Worm (Caenorhabditis elegans): ENCODE results near the gene acr-18.

The acr-18 gene

ce11 chrV:15590183-15590667 is 31.3 kb upstream of the acr-18 start, which contains the start of gene F28F8.7 (continued):
- peak; percentile 85 for TF ChIP-seq ceh-20 (GFP tag; IDR thresholded peaks at IDR 0.05)
- TF ChIP-seq nhr-42 (GFP tag; IDR thresholded peaks at IDR 0.05): peak; percentile 94
- peak; percentile 82 for TF ChIP-seq mdt-29 (GFP tag; IDR thresholded peaks at IDR 0.05)
- TF ChIP-seq nhr-48 (tag; optimal IDR thresholded peaks at IDR 0.05): peak; percentile 47
- TF ChIP-seq dve-1 (tag; optimal IDR thresholded peaks at IDR 0.05; ENCODE audit: insufficient read depth): peak; percentile 74
- TF ChIP-seq php-3 (GFP tag; IDR thresholded peaks at IDR 0.05): peak; percentile 57; the same call in 1 of the 2 replicates
- TF ChIP-seq aha-1 (tag): peak; percentile 16
- peak; percentile 69 for TF ChIP-seq mxl-3 (GFP tag; optimal IDR thresholded peaks at IDR 0.05)
- TF ChIP-seq spr-1 (tag; optimal IDR thresholded peaks at IDR 0.05): peak; percentile 20
- TF ChIP-seq Y48G9A.11 (GFP tag; IDR thresholded peaks at IDR 0.05): peak; percentile 86
- TF ChIP-seq nhr-11 (tag; optimal IDR thresholded peaks at IDR 0.05): peak; percentile 2
- peak; percentile 57 for TF ChIP-seq dpl-1 (GFP tag; optimal IDR thresholded peaks at IDR 0.05)
- TF ChIP-seq nhr-77 (tag; optimal IDR thresholded peaks at IDR 0.05): peak; percentile 43
- 0 out of 2 replicates have a peak, but pooled peaks have one; percentile 44 for TF ChIP-seq vab-7 (GFP tag; IDR thresholded peaks at IDR 0.05)
- peak in 1 of 2 experiments; percentile 16 for TF ChIP-seq mdl-1 (tag; optimal IDR thresholded peaks at IDR 0.05)
- peak; percentile 85 for TF ChIP-seq rbr-2 (tag; optimal IDR thresholded peaks at IDR 0.05)
- TF ChIP-seq madf-9 (GFP tag; conservative IDR thresholded peaks at IDR 0.05): peak; percentile 30; the same call in 1 of the 2 replicates
- peak; percentile 85 for TF ChIP-seq T26A8.4 (GFP tag; IDR thresholded peaks at IDR 0.05)
- peak; percentile 91 for TF ChIP-seq zfp-3 (GFP tag; conservative IDR thresholded peaks at IDR 0.05)
- peak; percentile 12 for TF ChIP-seq F10B5.3 (tag; optimal IDR thresholded peaks at IDR 0.05)
- peak; percentile 87 for TF ChIP-seq dmd-6 (GFP tag; IDR thresholded peaks at IDR 0.05)
- 0 out of 2 replicates have a peak, but pooled peaks have one; percentile 14 for TF ChIP-seq Y75B8A.6 (GFP tag; IDR thresholded peaks at IDR 0.05)
- peak; percentile 63; the same call in 1 of the 2 replicates for TF ChIP-seq lin-29 (GFP tag; IDR thresholded peaks at IDR 0.05)
- TF ChIP-seq lsy-2 (tag; optimal IDR thresholded peaks at IDR 0.05): peak; percentile 85 to 95
- TF ChIP-seq lin-38 (GFP tag; IDR thresholded peaks at IDR 0.05): peak; percentile 92
- peak; percentile 79 for TF ChIP-seq nhr-102 (tag; optimal IDR thresholded peaks at IDR 0.05)
- peak; percentile 88 for TF ChIP-seq dmd-9 (GFP tag; IDR thresholded peaks at IDR 0.05)

- TF ChIP-seq mes-2 (tag; optimal IDR thresholded peaks at IDR 0.05; ENCODE audit: poor library complexity, severe bottlenecking): peak; percentile 77
These were observed 26.8 kb upstream of the acr-18 start for ce11 chrV:15585744-15586143.

ce11 chrV:15578386-15578785 is 19.4 kb upstream of the acr-18 start, which contains the start of gene F28F8.9:
Gene F28F8.9 (minus strand): TSS chrV:15578673.
- no peak for TF ChIP-seq snpc-4 (tag; optimal IDR thresholded peaks at IDR 0.05)
- TF ChIP-seq hlh-30 (tag; optimal IDR thresholded peaks at IDR 0.05; ENCODE audit: insufficient read depth): peak; percentile 30
- TF ChIP-seq lin-39 (tag; optimal IDR thresholded peaks at IDR 0.05): no peak
- TF ChIP-seq nhr-42 (GFP tag; IDR thresholded peaks at IDR 0.05): no peak
- TF ChIP-seq dpl-1 (GFP tag; optimal IDR thresholded peaks at IDR 0.05): peak; percentile 89
- peak; percentile 21 for TF ChIP-seq nhr-6 (tag; optimal IDR thresholded peaks at IDR 0.05)
- peak in 1 of 2 experiments; percentile 77 for TF ChIP-seq unc-62 (GFP tag; optimal IDR thresholded peaks at IDR 0.05 in 1 of 2)
- no peak for TF ChIP-seq unc-62 (tag; optimal IDR thresholded peaks at IDR 0.05)
- no peak for TF ChIP-seq snpc-1.2 (GFP tag; IDR thresholded peaks at IDR 0.05)
- no peak for TF ChIP-seq nhr-102 (tag; optimal IDR thresholded peaks at IDR 0.05)
- TF ChIP-seq R02D3.7 (tag; optimal IDR thresholded peaks at IDR 0.05): peak; percentile 54
- TF ChIP-seq nhr-11 (tag; optimal IDR thresholded peaks at IDR 0.05): no peak
- no peak for TF ChIP-seq nhr-111 (GFP tag; optimal IDR thresholded peaks at IDR 0.05)
- TF ChIP-seq lsy-2 (tag; optimal IDR thresholded peaks at IDR 0.05): peak in 1 of 2 experiments; percentile 76
- no peak for TF ChIP-seq Y48G9A.11 (GFP tag; IDR thresholded peaks at IDR 0.05)
- peak; percentile 11; the same call in 1 of the 2 replicates for TF ChIP-seq lin-38 (GFP tag; IDR thresholded peaks at IDR 0.05)
- no peak for TF ChIP-seq ceh-28 (tag; optimal IDR thresholded peaks at IDR 0.05)
- TF ChIP-seq T20F7.1 (GFP tag; optimal IDR thresholded peaks at IDR 0.05): peak; percentile 95
- peak; percentile 70 for TF ChIP-seq mes-2 (tag; optimal IDR thresholded peaks at IDR 0.05; ENCODE audit: poor library complexity, severe bottlenecking)

All from whole organism, L4 larva.